Worm (Caenorhabditis elegans) whole organism, L1 larva: ENCODE results near the gene C05C8.7.

Experiments used
- C34B4.2 ChIP-seq: sonication (generic microtip); optimal IDR thresholded peaks from 2 replicates; lab custom pipeline; 2017; ENCODE audit warnings: mild to moderate bottlenecking, missing genetic modification characterization, missing compliant biosample characterization
- alr-1 ChIP-seq: fragments of 200-800 bp; sonication (Bioruptor generic); optimal IDR thresholded peaks from 2 replicates; lab custom pipeline; 2018; ENCODE audit warnings: borderline replicate concordance, mild to moderate bottlenecking, missing genetic modification characterization, missing compliant biosample characterization
- ama-1 ChIP-seq: fragments of 150-350 bp; optimal IDR thresholded peaks from 2 replicates; lab custom pipeline; 2014
- ceh-8 ChIP-seq: fragments of 200-800 bp; sonication (Bioruptor generic); optimal IDR thresholded peaks from 2 replicates; lab custom pipeline; 2018; ENCODE audit warnings: mild to moderate bottlenecking, missing genetic modification characterization, moderate library complexity, missing compliant biosample characterization
- ceh-82 ChIP-seq, 3 experiments: fragments of 150-350 bp in 1 of 3; sonication (generic microtip) in 2 of 3; optimal IDR thresholded peaks; 2 replicates each; lab custom pipeline; 2014 to 2017; ENCODE audit warnings: missing biosample characterization in 3 of 3, missing genetic modification characterization in 3 of 3
- ceh-88 ChIP-seq: fragments of 200-800 bp; sonication (Bioruptor generic); IDR thresholded peaks from 2 replicates; pipeline ENCODE4 v1.3.6; 2022; ENCODE audit warnings: missing genetic modification characterization, missing compliant biosample characterization
- ces-1 ChIP-seq: fragments of 150-350 bp; optimal IDR thresholded peaks from 2 replicates; lab custom pipeline; 2014; ENCODE audit warnings: missing biosample characterization, missing genetic modification reagents, missing genetic modification characterization
- egl-13 ChIP-seq: sonication (generic microtip); optimal IDR thresholded peaks from 2 replicates; lab custom pipeline; 2016; ENCODE audit warnings: missing genotype, missing genetic modification reagents, missing genetic modification characterization, missing compliant biosample characterization
- fkh-10 ChIP-seq: sonication (generic microtip); optimal IDR thresholded peaks from 2 replicates; lab custom pipeline; 2017; ENCODE audit warnings: missing biosample characterization, missing genetic modification reagents, missing genetic modification characterization
- fos-1 ChIP-seq: fragments of 150-350 bp; optimal IDR thresholded peaks from 2 replicates; lab custom pipeline; 2014; ENCODE audit warnings: missing biosample characterization, missing genetic modification characterization
- hlh-4 ChIP-seq: sonication (generic microtip); optimal IDR thresholded peaks from 2 replicates; lab custom pipeline; 2016; ENCODE audit warnings: mild to moderate bottlenecking, missing genetic modification characterization, missing compliant biosample characterization
- hpl-2 ChIP-seq: fragments of 150-350 bp; optimal IDR thresholded peaks from 2 replicates; lab custom pipeline; 2014; ENCODE audit warnings: missing biosample characterization, missing genetic modification reagents, missing genetic modification characterization
- irx-1 ChIP-seq: sonication (generic microtip); optimal IDR thresholded peaks from 2 replicates; lab custom pipeline; 2016; ENCODE audit warnings: missing genetic modification characterization, missing compliant biosample characterization
- isw-1 ChIP-seq: fragments of 200-800 bp; sonication (Bioruptor generic); IDR thresholded peaks from 2 replicates; pipeline ENCODE4 v1.3.6; 2022; ENCODE audit warnings: missing genetic modification characterization, missing compliant biosample characterization
- lin-13 ChIP-seq: fragments of 150-350 bp; optimal IDR thresholded peaks from 2 replicates; lab custom pipeline; 2014; ENCODE audit warnings: missing biosample characterization, missing genetic modification reagents, missing genetic modification characterization
- lin-15B ChIP-seq: fragments of 150-350 bp; sonication (generic microtip); optimal IDR thresholded peaks from 3 replicates; lab custom pipeline; 2014; ENCODE audit warnings: missing biosample characterization, missing genetic modification characterization
- lir-3 ChIP-seq: sonication (generic microtip); optimal IDR thresholded peaks from 2 replicates; lab custom pipeline; 2016; ENCODE audit warnings: mild to moderate bottlenecking, missing genetic modification characterization, moderate library complexity, missing compliant biosample characterization; ENCODE audit not compliant: poor library complexity
- mdl-1 ChIP-seq, 2 experiments: fragments of 150-350 bp; optimal IDR thresholded peaks; 2 replicates each; lab custom pipeline; 2014 to 2017; ENCODE audit warnings: missing biosample characterization in 2 of 2, missing genetic modification characterization in 2 of 2, inconsistent platforms in 1 of 2
- mef-2 ChIP-seq: fragments of 150-350 bp; optimal IDR thresholded peaks from 2 replicates; lab custom pipeline; 2014; ENCODE audit warnings: missing biosample characterization, missing genetic modification characterization
- mep-1 ChIP-seq: fragments of 150-350 bp; optimal IDR thresholded peaks from 2 replicates; lab custom pipeline; 2014; ENCODE audit warnings: missing biosample characterization, missing genetic modification characterization
- nhr-19 ChIP-seq: fragments of 200-800 bp; sonication (Bioruptor generic); conservative IDR thresholded peaks from 2 replicates; pipeline ENCODE4 v1.3.6; 2022; ENCODE audit warnings: missing genetic modification characterization, missing compliant biosample characterization
- nhr-76 ChIP-seq: sonication (generic microtip); optimal IDR thresholded peaks from 2 replicates; lab custom pipeline; 2017; ENCODE audit warnings: missing biosample characterization, missing genetic modification characterization
- nhr-77 ChIP-seq: fragments of 150-350 bp; optimal IDR thresholded peaks from 2 replicates; lab custom pipeline; 2014; ENCODE audit warnings: missing biosample characterization, missing genetic modification characterization
- nhr-84 ChIP-seq: sonication (generic microtip); optimal IDR thresholded peaks from 2 replicates; lab custom pipeline; 2017; ENCODE audit warnings: missing biosample characterization, missing genetic modification characterization
- nhr-90 ChIP-seq: sonication (generic microtip); optimal IDR thresholded peaks from 2 replicates; lab custom pipeline; 2016; ENCODE audit warnings: mild to moderate bottlenecking, missing genetic modification characterization, missing compliant biosample characterization; ENCODE audit not compliant: poor library complexity
- pag-3 ChIP-seq: sonication (generic microtip); optimal IDR thresholded peaks from 2 replicates; lab custom pipeline; 2017; ENCODE audit warnings: missing genetic modification characterization, mild to moderate bottlenecking, missing compliant biosample characterization, antibody characterized with exemption, borderline replicate concordance; ENCODE audit not compliant: insufficient read depth
- pax-3 ChIP-seq: fragments of 200-800 bp; sonication (Bioruptor generic); optimal IDR thresholded peaks from 2 replicates; lab custom pipeline; 2018; ENCODE audit warnings: mild to moderate bottlenecking, missing genetic modification characterization, moderate library complexity, missing compliant biosample characterization
- sox-4 ChIP-seq: sonication (generic microtip); optimal IDR thresholded peaks from 2 replicates; lab custom pipeline; 2016; ENCODE audit warnings: missing genetic modification characterization, missing compliant biosample characterization
- sup-37 ChIP-seq: fragments of 200-800 bp; sonication (Bioruptor generic); optimal IDR thresholded peaks from 2 replicates; lab custom pipeline; 2018; ENCODE audit warnings: mild to moderate bottlenecking, missing genetic modification characterization, missing compliant biosample characterization
- unc-98 ChIP-seq: fragments of 200-800 bp; sonication (Bioruptor generic); IDR thresholded peaks from 2 replicates; pipeline ENCODE4 v1.3.6; 2022; ENCODE audit warnings: missing genetic modification characterization, missing compliant biosample characterization
- xbp-1 ChIP-seq: sonication (generic microtip); optimal IDR thresholded peaks from 2 replicates; lab custom pipeline; 2016; ENCODE audit warnings: missing genetic modification characterization, missing compliant biosample characterization
- zag-1 ChIP-seq: fragments of 150-350 bp; optimal IDR thresholded peaks from 2 replicates; lab custom pipeline; 2014; ENCODE audit warnings: missing biosample characterization, missing genetic modification characterization
- ztf-11 ChIP-seq, 2 experiments: sonication (generic microtip); optimal IDR thresholded peaks; 2 replicates each; lab custom pipeline; 2016 to 2017; ENCODE audit warnings: missing genetic modification characterization in 2 of 2, missing biosample characterization in 1 of 2, missing compliant biosample characterization in 1 of 2

The C05C8.7 gene

ce11 chrV:7266021-7266420 lies 19.2 kb upstream of the C05C8.7 start, which contains the start of gene C13A2.7:
Gene C13A2.7 (plus strand): TSS chrV:7266321.
- TF ChIP-seq lir-3 (tag; lab: Kevin White, UChicago) (no peak), C34B4.2 (tag; lab: Kevin White, UChicago) (no peak), ceh-82 (tag; optimal IDR thresholded peaks at IDR 0.05; lab: Kevin White, UChicago) (no peak), fkh-10 (GFP tag; lab: Kevin White, UChicago) (no peak), hlh-4 (no peak), unc-98 (GFP tag; lab: Robert Waterston, UW) (no peak), ama-1 (lab: Kevin White, UChicago) (no peak), isw-1 (GFP tag; lab: Robert Waterston, UW) (no peak), nhr-90 (tag; lab: Kevin White, UChicago) (no peak), mep-1 (tag; lab: Kevin White, UChicago) (no peak), mdl-1 (tag; optimal IDR thresholded peaks at IDR 0.05; lab: Kevin White, UChicago) (no peak), irx-1 (tag; lab: Kevin White, UChicago) (no peak)
- TF ChIP-seq, all 84 proteins: peak for 0

ce11 chrV:7264042-7264441 lies 17.2 kb upstream of the C05C8.7 start, which contains the start of gene C13A2.9:
Gene C13A2.9 (minus strand): TSS chrV:7264142.
- TF ChIP-seq nhr-84 (tag; lab: Kevin White, UChicago) (no peak), nhr-76 (tag; lab: Kevin White, UChicago) (no peak), lin-13 (no peak), sup-37 (GFP tag; lab: Kevin White, UChicago) (no peak), pax-3 (tag; lab: Kevin White, UChicago) (no peak), xbp-1 (no peak), ztf-11 (tag; optimal IDR thresholded peaks at IDR 0.05; lab: Kevin White, UChicago) (no peak), pag-3 (tag; lab: Kevin White, UChicago) (no peak)

ce11 chrV:7258965-7259364 lies 12.1 kb upstream of the C05C8.7 start, which contains the start of gene C13A2.12:
Gene C13A2.12 (plus strand): TSS chrV:7259265.
- TF ChIP-seq egl-13 (tag; lab: Kevin White, UChicago) (no peak), ama-1 (lab: Kevin White, UChicago) (no peak), hpl-2 (GFP tag; lab: Kevin White, UChicago) (no peak), fos-1 (tag; lab: Kevin White, UChicago) (no peak), ceh-8 (GFP tag; lab: Kevin White, UChicago) (no peak), lin-15B (tag; lab: Kevin White, UChicago) (no peak), nhr-19 (GFP tag; lab: Robert Waterston, UW) (no peak), ceh-88 (GFP tag; lab: Robert Waterston, UW) (no peak), C34B4.2 (tag; lab: Kevin White, UChicago) (no peak), mef-2 (no peak), ces-1 (GFP tag; lab: Kevin White, UChicago) (no peak), sox-4 (tag; lab: Kevin White, UChicago) (no peak), pag-3 (tag; lab: Kevin White, UChicago) (no peak), ztf-11 (tag; optimal IDR thresholded peaks at IDR 0.05; lab: Kevin White, UChicago) (no peak), zag-1 (tag; lab: Kevin White, UChicago) (no peak)

DNA sequence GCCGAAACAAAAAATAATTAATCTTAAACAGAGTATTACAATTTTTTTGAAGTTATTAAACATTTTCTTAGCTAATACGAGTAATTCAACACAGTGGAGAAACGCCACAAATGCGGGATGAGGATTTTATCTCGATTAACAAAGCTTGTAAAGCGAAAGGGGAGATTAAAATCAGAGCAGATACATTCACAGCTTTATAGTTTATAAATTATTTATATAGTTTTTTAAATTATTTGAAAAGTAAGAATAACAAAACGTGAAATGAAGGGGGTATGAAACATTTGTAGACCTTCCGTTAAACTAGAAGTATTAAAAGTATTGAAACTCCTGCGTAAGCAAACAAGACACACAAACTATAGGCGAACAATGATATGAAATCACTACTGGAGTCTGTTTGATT lies 8.2 kb upstream of the C05C8.7 start, which contains the start of gene C05C8.8:
Gene C05C8.8 (minus strand): TSS at position 101 of the 400 bp plus-strand sequence.
- TF ChIP-seq alr-1 (tag; lab: Kevin White, UChicago): no peak
- no peak for TF ChIP-seq hlh-4
- TF ChIP-seq nhr-77 (tag; lab: Kevin White, UChicago): no peak
